Fruit fly (Drosophila melanogaster) whole organism, embryonic: ENCODE data around the gene CG8300.

Experiments used
- Adf1 ChIP-seq: fragments of 200-800 bp; sonication (Bioruptor generic); IDR thresholded peaks from 2 replicates; pipeline ENCODE4 v1.3.6; 2022; ENCODE audit warnings: missing biosample characterization, missing genetic modification characterization
- Atf3 ChIP-seq: fragments of 200-800 bp; sonication (Bioruptor generic); optimal IDR thresholded peaks from 3 replicates; lab custom pipeline; 2016; ENCODE audit warnings: missing biosample characterization, missing genetic modification characterization
- Blimp-1 ChIP-seq: fragments of 200-800 bp; sonication (Bioruptor generic); optimal IDR thresholded peaks from 3 replicates; lab custom pipeline; 2018; ENCODE audit warnings: missing biosample characterization, missing genetic modification characterization, mild to moderate bottlenecking, moderate library complexity, missing genetic modification reagents
- CG12155 ChIP-seq: fragments of 200-800 bp; sonication (Bioruptor generic); optimal IDR thresholded peaks from 3 replicates; lab custom pipeline; 2016; ENCODE audit warnings: missing biosample characterization, missing genetic modification characterization
- CG12236 ChIP-seq: fragments of 200-800 bp; sonication (Bioruptor generic); optimal IDR thresholded peaks from 2 replicates; lab custom pipeline; 2016; ENCODE audit warnings: missing biosample characterization, missing genetic modification characterization
- CG1647 ChIP-seq: fragments of 200-800 bp; sonication (Bioruptor generic); optimal IDR thresholded peaks from 3 replicates; lab custom pipeline; 2016; ENCODE audit warnings: missing biosample characterization, missing genetic modification characterization
- CG17328 ChIP-seq: fragments of 200-800 bp; sonication (Bioruptor generic); IDR thresholded peaks from 2 replicates; pipeline ENCODE4 v1.3.6; 2022; ENCODE audit warnings: missing biosample characterization, missing genetic modification characterization
- CG2678 ChIP-seq: fragments of 200-800 bp; sonication (Bioruptor generic); optimal IDR thresholded peaks from 3 replicates; lab custom pipeline; 2019; ENCODE audit warnings: missing biosample characterization, mild to moderate bottlenecking, missing genetic modification characterization, moderate library complexity
- CG2712 ChIP-seq: fragments of 200-800 bp; optimal IDR thresholded peaks from 3 replicates; lab custom pipeline; 2019; ENCODE audit warnings: missing biosample characterization, mild to moderate bottlenecking, missing genetic modification characterization, moderate library complexity
- CG30431 ChIP-seq: fragments of 200-800 bp; sonication (Bioruptor generic); optimal IDR thresholded peaks from 2 replicates; lab custom pipeline; 2017; ENCODE audit warnings: missing biosample characterization, missing genetic modification characterization
- CG31441 ChIP-seq: fragments of 200-800 bp; sonication (Bioruptor generic); IDR thresholded peaks from 2 replicates; pipeline ENCODE4 v1.3.6; 2022; ENCODE audit warnings: missing biosample characterization, missing genetic modification characterization
- CG33557 ChIP-seq: fragments of 200-800 bp; sonication (Bioruptor generic); optimal IDR thresholded peaks from 2 replicates; lab custom pipeline; 2019; ENCODE audit warnings: missing biosample characterization, mild to moderate bottlenecking, missing genetic modification characterization, moderate library complexity
- CG3838 ChIP-seq: fragments of 200-800 bp; sonication (Bioruptor generic); optimal IDR thresholded peaks from 3 replicates; lab custom pipeline; 2016; ENCODE audit warnings: missing biosample characterization, missing genetic modification characterization
- CG43689 ChIP-seq: fragments of 200-800 bp; sonication (Bioruptor generic); IDR thresholded peaks from 2 replicates; pipeline ENCODE4 v1.3.6; 2022; ENCODE audit warnings: missing biosample characterization, missing genetic modification characterization
- CG5180 ChIP-seq: fragments of 200-800 bp; sonication (Bioruptor generic); optimal IDR thresholded peaks from 3 replicates; lab custom pipeline; 2017; ENCODE audit warnings: missing biosample characterization, missing genetic modification characterization, mild to moderate bottlenecking, moderate library complexity, missing genetic modification reagents
- CG8388 ChIP-seq: fragments of 200-800 bp; sonication (Bioruptor generic); optimal IDR thresholded peaks from 2 replicates; lab custom pipeline; 2019; ENCODE audit warnings: missing biosample characterization, mild to moderate bottlenecking, missing genetic modification characterization, moderate library complexity
- CG8944 ChIP-seq: fragments of 200-800 bp; sonication (Bioruptor generic); optimal IDR thresholded peaks from 3 replicates; lab custom pipeline; 2016; ENCODE audit warnings: missing biosample characterization, missing genetic modification characterization
- CG9727 ChIP-seq: fragments of 200-800 bp; sonication (Bioruptor generic); optimal IDR thresholded peaks from 3 replicates; lab custom pipeline; 2017; ENCODE audit warnings: missing biosample characterization, mild to moderate bottlenecking, missing genetic modification characterization
- CTCF ChIP-seq: fragments of 200-800 bp; sonication (Bioruptor generic); optimal IDR thresholded peaks from 2 replicates; lab custom pipeline; 2017; ENCODE audit warnings: missing biosample characterization, mild to moderate bottlenecking, missing genetic modification characterization, moderate library complexity
- D19A ChIP-seq: fragments of 200-800 bp; optimal IDR thresholded peaks from 3 replicates; lab custom pipeline; 2019; ENCODE audit warnings: missing biosample characterization, mild to moderate bottlenecking, missing genetic modification characterization, moderate library complexity
- Ets65A ChIP-seq: fragments of 200-800 bp; sonication (Bioruptor generic); peaks from one replicate; lab custom pipeline; 2016; ENCODE audit warnings: missing biosample characterization, missing genetic modification characterization
- HHEX ChIP-seq: fragments of 200-800 bp; sonication (Bioruptor generic); optimal IDR thresholded peaks from 3 replicates; lab custom pipeline; 2017; ENCODE audit warnings: missing biosample characterization, mild to moderate bottlenecking, missing genetic modification characterization, missing genetic modification reagents
- Hand ChIP-seq: fragments of 200-800 bp; sonication (Bioruptor generic); optimal IDR thresholded peaks from 2 replicates; lab custom pipeline; 2017; ENCODE audit warnings: mild to moderate bottlenecking, missing biosample characterization, missing genetic modification reagents, missing genetic modification characterization
- Hsf ChIP-seq: fragments of 200-800 bp; sonication (Bioruptor generic); optimal IDR thresholded peaks from 3 replicates; lab custom pipeline; 2016; ENCODE audit warnings: missing biosample characterization, missing genetic modification characterization
- Lim3 ChIP-seq: fragments of 200-800 bp; sonication (Bioruptor generic); IDR thresholded peaks from 2 replicates; pipeline ENCODE4 v1.3.6; 2022; ENCODE audit warnings: missing biosample characterization, missing genetic modification characterization
- MBD-R2 ChIP-seq: fragments of 200-800 bp; sonication (Bioruptor generic); IDR thresholded peaks from 2 replicates; pipeline ENCODE4 v1.3.6; 2022; ENCODE audit warnings: missing biosample characterization, missing genetic modification characterization
- Meics ChIP-seq: fragments of 200-800 bp; sonication (Bioruptor generic); optimal IDR thresholded peaks from 2 replicates; lab custom pipeline; 2017; ENCODE audit warnings: missing biosample characterization, mild to moderate bottlenecking, missing genetic modification characterization
- Mrtf ChIP-seq: fragments of 200-800 bp; sonication (Bioruptor generic); IDR thresholded peaks from 3 replicates; pipeline ENCODE4 v1.3.6; 2022; ENCODE audit warnings: missing biosample characterization, missing genetic modification characterization
- NK7.1 ChIP-seq: fragments of 200-800 bp; sonication (Bioruptor generic); optimal IDR thresholded peaks from 3 replicates; lab custom pipeline; 2016; ENCODE audit warnings: missing biosample characterization, missing genetic modification characterization
- Neu2 ChIP-seq: fragments of 200-800 bp; sonication (Bioruptor generic); optimal IDR thresholded peaks from 3 replicates; lab custom pipeline; 2016; ENCODE audit warnings: missing biosample characterization, missing genetic modification characterization, borderline replicate concordance
- Opbp ChIP-seq: fragments of 200-800 bp; sonication (Bioruptor generic); IDR thresholded peaks from 3 replicates; pipeline ENCODE4 v1.3.6; 2022; ENCODE audit warnings: missing biosample characterization, missing genetic modification characterization; ENCODE audit not compliant: partially characterized antibody
- Sox102F ChIP-seq: fragments of 200-800 bp; sonication (Bioruptor generic); optimal IDR thresholded peaks from 2 replicates; lab custom pipeline; 2018; ENCODE audit warnings: missing biosample characterization, mild to moderate bottlenecking, missing genetic modification characterization, moderate library complexity
- Taf1 ChIP-seq: fragments of 200-800 bp; sonication (Bioruptor generic); IDR thresholded peaks from 2 replicates; pipeline ENCODE4 v1.3.6; 2022; ENCODE audit warnings: missing biosample characterization, missing genetic modification characterization
- Trl ChIP-seq, 3 experiments: fragments of >200 bp in 2 of 3; fragments of 200-800 bp in 1 of 3; sonication (Bioruptor generic) in 1 of 3; optimal IDR thresholded peaks; 2 replicates in 1 of 3; 3 replicates in 2 of 3; lab custom pipeline; 2016 to 2017; ENCODE audit warnings: missing biosample characterization in 1 of 3, missing genetic modification characterization in 1 of 3
- Xrp1 ChIP-seq: fragments of 200-800 bp; sonication (Bioruptor generic); IDR thresholded peaks from 2 replicates; pipeline ENCODE4 v1.3.6; 2022; ENCODE audit warnings: missing biosample characterization, missing genetic modification characterization
- abd-A ChIP-seq: fragments of 200-800 bp; sonication (Bioruptor generic); optimal IDR thresholded peaks from 3 replicates; lab custom pipeline; 2019; ENCODE audit warnings: missing biosample characterization, mild to moderate bottlenecking, missing genetic modification characterization, moderate library complexity
- bsh ChIP-seq, 2 experiments: fragments of 200-800 bp; sonication (Bioruptor generic); optimal IDR thresholded peaks; 2 replicates each; lab custom pipeline; 2017 to 2018; ENCODE audit warnings: mild to moderate bottlenecking in 2 of 2, missing biosample characterization in 2 of 2, missing genetic modification characterization in 2 of 2, moderate library complexity in 1 of 2
- cad ChIP-seq: fragments of >200 bp; optimal IDR thresholded peaks from 2 replicates; lab custom pipeline; 2017; ENCODE audit warnings: missing biosample characterization, missing genetic modification characterization
- dimm ChIP-seq: fragments of 200-800 bp; sonication (Bioruptor generic); IDR thresholded peaks from 2 replicates; pipeline ENCODE4 v1.3.6; 2022; ENCODE audit warnings: missing biosample characterization, missing genetic modification characterization
- dmrt11E ChIP-seq: fragments of 200-800 bp; sonication (Bioruptor generic); optimal IDR thresholded peaks from 3 replicates; lab custom pipeline; 2018; ENCODE audit warnings: missing biosample characterization, mild to moderate bottlenecking, missing genetic modification characterization, moderate library complexity
- ind ChIP-seq: fragments of 200-800 bp; sonication (Bioruptor generic); optimal IDR thresholded peaks from 3 replicates; lab custom pipeline; 2016; ENCODE audit warnings: missing biosample characterization, missing genetic modification characterization
- knrl ChIP-seq: fragments of 200-800 bp; sonication (Bioruptor generic); IDR thresholded peaks from 3 replicates; pipeline ENCODE4 v1.3.6; 2022; ENCODE audit warnings: missing biosample characterization, missing genetic modification characterization; ENCODE audit not compliant: partially characterized antibody
- otp ChIP-seq: fragments of 200-800 bp; sonication (Bioruptor generic); IDR thresholded peaks from 3 replicates; pipeline ENCODE4, ENCODE4 v1.3.6; 2022; ENCODE audit warnings: missing biosample characterization, missing genetic modification characterization
- pho ChIP-seq: fragments of 200-800 bp; sonication (Bioruptor generic); optimal IDR thresholded peaks from 2 replicates; lab custom pipeline; 2016; ENCODE audit warnings: missing biosample characterization, missing genetic modification characterization
- phol ChIP-seq: fragments of 200-800 bp; sonication (Bioruptor generic); optimal IDR thresholded peaks from 3 replicates; lab custom pipeline; 2018; ENCODE audit warnings: missing biosample characterization, mild to moderate bottlenecking, missing genetic modification characterization, moderate library complexity
- pnt ChIP-seq: fragments of 200-800 bp; sonication (Bioruptor generic); optimal IDR thresholded peaks from 3 replicates; lab custom pipeline; 2016; ENCODE audit warnings: missing biosample characterization, missing genetic modification characterization
- pros ChIP-seq: fragments of 200-800 bp; sonication (Bioruptor generic); optimal IDR thresholded peaks from 3 replicates; lab custom pipeline; 2019; ENCODE audit warnings: missing biosample characterization, mild to moderate bottlenecking, missing genetic modification characterization, moderate library complexity
- sd ChIP-seq: fragments of 200-800 bp; sonication (Bioruptor generic); optimal IDR thresholded peaks from 3 replicates; lab custom pipeline; 2018; ENCODE audit warnings: missing biosample characterization, mild to moderate bottlenecking, missing genetic modification characterization, moderate library complexity
- sens ChIP-seq: fragments of 200-800 bp; sonication (Bioruptor generic); peaks from one replicate; lab custom pipeline; 2016; ENCODE audit warnings: missing biosample characterization, missing genetic modification characterization
- seq ChIP-seq: fragments of 200-800 bp; sonication (Bioruptor generic); IDR thresholded peaks from 2 replicates; pipeline ENCODE4 v1.3.6; 2022; ENCODE audit warnings: missing biosample characterization, missing genetic modification characterization
- sob ChIP-seq: fragments of 200-800 bp; sonication (Bioruptor generic); IDR thresholded peaks from 2 replicates; pipeline ENCODE4 v1.3.6; 2022; ENCODE audit warnings: missing biosample characterization, missing genetic modification characterization
- sqz ChIP-seq: fragments of 200-800 bp; sonication (Bioruptor generic); optimal IDR thresholded peaks from 3 replicates; lab custom pipeline; 2018; ENCODE audit warnings: missing biosample characterization, mild to moderate bottlenecking, missing genetic modification characterization
- zf30C ChIP-seq: fragments of 200-800 bp; sonication (Bioruptor generic); optimal IDR thresholded peaks from 3 replicates; lab custom pipeline; 2018; ENCODE audit warnings: missing biosample characterization, mild to moderate bottlenecking, missing genetic modification characterization

The CG8300 gene

dm6 chrX:7122002-7122401 lies 17.3 kb downstream of the CG8300 start (continued):
- peak; percentile 25 for TF ChIP-seq D19A
- peak; percentile 87 for TF ChIP-seq sens (GFP tag; lab: Kevin White, UChicago)
- no peak for TF ChIP-seq CG43689
- no peak for TF ChIP-seq CG5180 (GFP tag; lab: Kevin White, UChicago)
- no peak for TF ChIP-seq CTCF
- TF ChIP-seq Blimp-1 (GFP tag; lab: Kevin White, UChicago): peak; percentile 19
- TF ChIP-seq Meics (GFP tag; lab: Kevin White, UChicago): no peak
- no peak for TF ChIP-seq cad
- TF ChIP-seq Lim3: no peak
- peak; percentile 47; the same call in 1 of the 2 replicates for TF ChIP-seq Xrp1 (GFP tag; lab: Robert Waterston, UW)
- TF ChIP-seq CG33557: peak; percentile 28
- TF ChIP-seq otp: no peak
- TF ChIP-seq sqz (GFP tag; lab: Kevin White, UChicago): peak; percentile 29
- no peak for TF ChIP-seq pho (GFP tag; lab: Kevin White, UChicago)
- peak; percentile 40 for TF ChIP-seq phol (tag; lab: Kevin White, UChicago)
- no peak for TF ChIP-seq CG30431 (GFP tag; lab: Kevin White, UChicago)
- TF ChIP-seq Opbp: no peak
- TF ChIP-seq dmrt11E (tag; lab: Kevin White, UChicago): peak; percentile 59
- TF ChIP-seq pnt: no peak
- TF ChIP-seq zf30C: peak; percentile 35
- TF ChIP-seq CG8388 (GFP tag; lab: Kevin White, UChicago): peak; percentile 19
- 0 out of 2 replicates have a peak, but pooled peaks have one; percentile 20 for TF ChIP-seq CG31441 (GFP tag; lab: Robert Waterston, UW)
- no peak for TF ChIP-seq CG12155 (GFP tag; lab: Kevin White, UChicago)
- peak; percentile 26 for TF ChIP-seq CG2678 (tag; lab: Kevin White, UChicago)
- TF ChIP-seq CG9727 (GFP tag; lab: Kevin White, UChicago): peak; percentile 13
- no peak for TF ChIP-seq NK7.1 (GFP tag; lab: Kevin White, UChicago)
- TF ChIP-seq Hand (GFP tag; lab: Kevin White, UChicago): no peak
- TF ChIP-seq Ets65A (GFP tag; lab: Kevin White, UChicago): peak; percentile 29
- no peak for TF ChIP-seq Trl (optimal IDR thresholded peaks at IDR 0.05; lab: Kevin White, UChicago)
- TF ChIP-seq Trl (GFP tag; optimal IDR thresholded peaks at IDR 0.05; lab: Kevin White, UChicago): no peak
- no peak for TF ChIP-seq HHEX (GFP tag; lab: Kevin White, UChicago)
- peak in 1 of 2 experiments; percentile 43 for TF ChIP-seq bsh (GFP tag; optimal IDR thresholded peaks at IDR 0.05; lab: Kevin White, UChicago)

DNA sequence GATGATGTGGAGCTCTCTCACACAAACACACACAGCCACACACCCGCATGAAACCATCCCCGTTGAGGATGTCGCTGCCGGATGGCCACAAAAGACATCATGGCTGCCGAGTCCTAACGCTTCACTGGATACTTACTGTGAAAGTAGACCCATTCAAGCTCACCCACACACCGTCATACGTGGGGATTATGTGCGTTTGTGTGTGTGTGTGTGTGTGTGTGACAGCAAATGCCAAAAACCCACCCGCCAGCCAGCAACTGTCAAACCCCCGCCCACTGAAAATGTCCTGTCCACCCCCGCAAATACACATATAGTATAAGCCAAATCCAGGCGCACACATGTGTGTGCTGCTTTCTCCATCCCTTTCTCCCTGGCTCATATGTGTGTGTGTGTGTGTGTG lies 19.8 kb downstream of the CG8300 start:
- TF ChIP-seq Taf1 (GFP tag; lab: Robert Waterston, UW): no peak
- TF ChIP-seq Atf3 (GFP tag; lab: Kevin White, UChicago): no peak
- no peak for TF ChIP-seq MBD-R2 (GFP tag; lab: Robert Waterston, UW)
- no peak for TF ChIP-seq Adf1
- no peak for TF ChIP-seq knrl (GFP tag; lab: Robert Waterston, UW)
- TF ChIP-seq CG12236: no peak
- TF ChIP-seq Neu2 (GFP tag; lab: Kevin White, UChicago): no peak
- TF ChIP-seq Sox102F (GFP tag; lab: Kevin White, UChicago): no peak
- TF ChIP-seq sob (GFP tag; lab: Robert Waterston, UW): no peak
- TF ChIP-seq CG17328 (GFP tag; lab: Robert Waterston, UW): no peak
- TF ChIP-seq ind (GFP tag; lab: Kevin White, UChicago): no peak
- peak; percentile 36 for TF ChIP-seq abd-A
- no peak for TF ChIP-seq dimm (GFP tag; lab: Robert Waterston, UW)
- no peak for TF ChIP-seq CG1647 (GFP tag; lab: Kevin White, UChicago)
- no peak for TF ChIP-seq CG3838 (GFP tag; lab: Kevin White, UChicago)
- no peak for TF ChIP-seq CG8944 (GFP tag; lab: Kevin White, UChicago)
- no peak for TF ChIP-seq CG2712 (tag; lab: Kevin White, UChicago)
- no peak for TF ChIP-seq sd (tag; lab: Kevin White, UChicago)
- TF ChIP-seq pros (GFP tag; lab: Kevin White, UChicago): no peak
- no peak for TF ChIP-seq Hsf (GFP tag; lab: Kevin White, UChicago)
- peak; percentile 49; the same call in 1 of the 2 replicates for TF ChIP-seq seq (GFP tag; lab: Robert Waterston, UW)
- TF ChIP-seq Mrtf (GFP tag; lab: Robert Waterston, UW): no peak
